Worm (Caenorhabditis elegans): Measurements from ENCODE around the gene Y79H2A.4.

Gene Y79H2A.4

ce11 chrIII:12017999-12018398 is 23.1 kb upstream of the Y79H2A.4 start:
- no peak for TF ChIP-seq tbx-7 (tag; optimal IDR thresholded peaks at IDR 0.05)
- TF ChIP-seq C08G9.2 (tag; optimal IDR thresholded peaks at IDR 0.05), result no peak
- no peak for TF ChIP-seq F13H6.1 (tag; optimal IDR thresholded peaks at IDR 0.05)
- no peak for TF ChIP-seq ceh-48 (tag; optimal IDR thresholded peaks at IDR 0.05)
- no peak for TF ChIP-seq ttx-3 (tag; optimal IDR thresholded peaks at IDR 0.05)
- TF ChIP-seq pax-1 (tag; optimal IDR thresholded peaks at IDR 0.05), result no peak
- TF ChIP-seq pros-1 (tag; optimal IDR thresholded peaks at IDR 0.05), result no peak
- TF ChIP-seq hlh-30 (tag; optimal IDR thresholded peaks at IDR 0.05; ENCODE audit: insufficient read depth), result no peak
- TF ChIP-seq pha-2 (tag; optimal IDR thresholded peaks at IDR 0.05), result no peak
- TF ChIP-seq hlh-13 (GFP tag; optimal IDR thresholded peaks at IDR 0.05), result no peak
- no peak for TF ChIP-seq sox-2 (GFP tag; IDR thresholded peaks at IDR 0.05)
- TF ChIP-seq unc-86 (tag; optimal IDR thresholded peaks at IDR 0.05), result no peak
- TF ChIP-seq ceh-19 (GFP tag; optimal IDR thresholded peaks at IDR 0.05), result no peak
- no peak for TF ChIP-seq sox-4 (tag; optimal IDR thresholded peaks at IDR 0.05)
- TF ChIP-seq hlh-8 (tag; optimal IDR thresholded peaks at IDR 0.05), result no peak

ce11 chrIII:12020074-12020602 is 21.0 kb upstream of the Y79H2A.4 start, which contains the start of gene brp-1:
Gene brp-1 (plus strand): TSS chrIII:12020552.
- TF ChIP-seq fax-1 (tag; optimal IDR thresholded peaks at IDR 0.05) (no peak), C38D4.7 (GFP tag; optimal IDR thresholded peaks at IDR 0.05) (no peak), ets-4 (tag; optimal IDR thresholded peaks at IDR 0.05) (no peak), K09A11.1 (tag; optimal IDR thresholded peaks at IDR 0.05; ENCODE audit: insufficient read depth) (no peak), ceh-18 (tag; optimal IDR thresholded peaks at IDR 0.05) (no peak), F13H6.1 (tag; optimal IDR thresholded peaks at IDR 0.05) (no peak), ceh-45 (GFP tag; IDR thresholded peaks at IDR 0.05) (no peak), tbx-2 (tag; optimal IDR thresholded peaks at IDR 0.05) (no peak), ceh-24 (tag; optimal IDR thresholded peaks at IDR 0.05) (no peak), Y22D7AL.16 (tag; optimal IDR thresholded peaks at IDR 0.05) (no peak), eyg-1 (tag; optimal IDR thresholded peaks at IDR 0.05) (no peak)

ce11 chrIII:12022281-12022680 is 18.8 kb upstream of the Y79H2A.4 start:
- TF ChIP-seq tbx-7 (tag; optimal IDR thresholded peaks at IDR 0.05) (no peak), gmeb-2 (tag; optimal IDR thresholded peaks at IDR 0.05) (no peak), lim-6 (tag; optimal IDR thresholded peaks at IDR 0.05) (no peak), fkh-6 (tag; optimal IDR thresholded peaks at IDR 0.05) (no peak), odd-2 (tag; optimal IDR thresholded peaks at IDR 0.05) (no peak), hlh-15 (tag; optimal IDR thresholded peaks at IDR 0.05) (no peak), dmd-4 (tag; optimal IDR thresholded peaks at IDR 0.05; ENCODE audit: borderline replicate concordance) (no peak), zip-5 (tag; optimal IDR thresholded peaks at IDR 0.05) (no peak), sox-2 (GFP tag; IDR thresholded peaks at IDR 0.05) (no peak)

ce11 chrIII:12028769-12029168 is 12.3 kb upstream of the Y79H2A.4 start, which contains the start of gene Y79H2A.12:
Gene Y79H2A.12 (minus strand): TSS chrIII:12028869.
- TF ChIP-seq gmeb-2 (tag; optimal IDR thresholded peaks at IDR 0.05) (no peak), unc-86 (tag; optimal IDR thresholded peaks at IDR 0.05) (no peak), lin-11 (tag; optimal IDR thresholded peaks at IDR 0.05) (no peak), pros-1 (tag; optimal IDR thresholded peaks at IDR 0.05) (no peak), hlh-15 (tag; optimal IDR thresholded peaks at IDR 0.05) (no peak), hlh-13 (GFP tag; optimal IDR thresholded peaks at IDR 0.05) (no peak), tbx-7 (tag; optimal IDR thresholded peaks at IDR 0.05) (no peak), Y22D7AL.16 (tag; optimal IDR thresholded peaks at IDR 0.05) (no peak), T23F11.4 (GFP tag; optimal IDR thresholded peaks at IDR 0.05) (no peak), npax-4 (tag; optimal IDR thresholded peaks at IDR 0.05) (no peak)
